Worm (Caenorhabditis elegans) whole organism, L1 larva: ENCODE data around the gene srt-30.

ENCODE experiments used
- aly-2 ChIP-seq: fragments of 150-350 bp; optimal IDR thresholded peaks from 2 replicates; lab custom pipeline; 2014; ENCODE audit warnings: missing biosample characterization, missing genetic modification characterization
- ama-1 ChIP-seq: fragments of 150-350 bp; optimal IDR thresholded peaks from 2 replicates; lab custom pipeline; 2014
- efl-1 ChIP-seq, 4 experiments: fragments of 150-350 bp; optimal IDR thresholded peaks in 3 of 4; peaks in 1 of 4; 1 replicate in 1 of 4; 2 replicates in 3 of 4; lab custom pipeline; 2014; ENCODE audit warnings: missing biosample characterization in 2 of 4, missing genetic modification characterization in 2 of 4, missing genetic modification reagents in 2 of 4
- elt-3 ChIP-seq, 6 experiments: fragments of 150-350 bp in 1 of 6; sonication (generic microtip); optimal IDR thresholded peaks; 2 replicates each; lab custom pipeline; 2017 to 2018; ENCODE audit warnings: missing biosample characterization in 6 of 6, missing genetic modification characterization in 6 of 6, inconsistent platforms in 1 of 6
- fkh-10 ChIP-seq: sonication (generic microtip); optimal IDR thresholded peaks from 2 replicates; lab custom pipeline; 2017; ENCODE audit warnings: missing biosample characterization, missing genetic modification reagents, missing genetic modification characterization
- lin-39 ChIP-seq: fragments of 150-350 bp; optimal IDR thresholded peaks from 2 replicates; lab custom pipeline; 2014; ENCODE audit warnings: missing biosample characterization, missing genetic modification reagents, missing genetic modification characterization
- nhr-20 ChIP-seq: sonication (generic microtip); optimal IDR thresholded peaks from 2 replicates; lab custom pipeline; 2016; ENCODE audit warnings: mild to moderate bottlenecking, missing genetic modification characterization, missing compliant biosample characterization
- nhr-90 ChIP-seq: sonication (generic microtip); optimal IDR thresholded peaks from 2 replicates; lab custom pipeline; 2016; ENCODE audit warnings: mild to moderate bottlenecking, missing genetic modification characterization, missing compliant biosample characterization; ENCODE audit not compliant: poor library complexity
- skn-1 ChIP-seq: fragments of 150-350 bp; optimal IDR thresholded peaks from 2 replicates; lab custom pipeline; 2014; ENCODE audit warnings: missing biosample characterization, missing genetic modification characterization
- ztf-11 ChIP-seq, 2 experiments: sonication (generic microtip); optimal IDR thresholded peaks; 2 replicates each; lab custom pipeline; 2016 to 2017; ENCODE audit warnings: missing genetic modification characterization in 2 of 2, missing biosample characterization in 1 of 2, missing compliant biosample characterization in 1 of 2

- TF ChIP-seq nhr-90 (tag; lab: Kevin White, UChicago) (no peak), efl-1 (optimal IDR thresholded peaks at IDR 0.05; lab: Kevin White, UChicago) (no peak), efl-1 (GFP tag; optimal IDR thresholded peaks at IDR 0.05 in 1 of 2; lab: Kevin White, UChicago) (no peak), skn-1 (tag; lab: Kevin White, UChicago) (no peak), elt-3 (tag; optimal IDR thresholded peaks at IDR 0.05; lab: Kevin White, UChicago) (no peak), fkh-10 (no peak), ztf-11 (tag; optimal IDR thresholded peaks at IDR 0.05; lab: Kevin White, UChicago) (no peak), ama-1 (lab: Kevin White, UChicago) (no peak), aly-2 (tag; lab: Kevin White, UChicago) (no peak), lin-39 (no peak), nhr-20 (tag; lab: Kevin White, UChicago) (no peak)
These were observed 33.4 kb downstream of the srt-30 start, which contains the start of gene Y39H10A.1 for ce11 chrV:3766904-3767303.
